Worm (Caenorhabditis elegans): Measurements from ENCODE around the gene D1054.9.

D1054.9 gene

DNA sequence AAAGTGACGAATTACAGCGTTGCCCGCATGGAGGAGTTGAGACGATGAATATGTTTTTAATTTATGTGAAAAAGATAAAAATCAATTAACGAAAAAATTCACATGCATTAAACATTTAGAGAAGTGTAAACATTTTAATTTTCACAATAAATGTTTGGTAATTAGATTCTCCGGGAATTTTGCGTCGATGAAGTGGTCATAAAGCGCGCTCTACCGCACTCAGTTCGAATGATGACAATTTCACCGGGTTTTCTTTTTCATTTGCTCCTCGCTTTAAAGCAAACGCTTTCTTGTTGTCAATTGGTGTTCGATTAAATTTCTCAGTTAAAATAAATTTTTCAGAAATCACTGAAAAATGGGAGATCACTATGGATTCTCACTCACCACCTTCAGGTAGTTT is 20.8 kb downstream of the D1054.9 start, which contains the start of the genes D1054.1 and pas-2:
Gene D1054.1, minus strand, starts transcription at position 192 of the 400 bp plus-strand sequence.
Gene pas-2, plus strand, starts transcription at position 343 of the 400 bp plus-strand sequence.
- peak; percentile 20 for TF ChIP-seq lin-15B (tag; optimal IDR thresholded peaks at IDR 0.05)
- no peak for TF ChIP-seq nhr-28 (tag; optimal IDR thresholded peaks at IDR 0.05)
- peak; percentile 37 for TF ChIP-seq lin-39 (tag; optimal IDR thresholded peaks at IDR 0.05)
- TF ChIP-seq ZK546.5 (tag; optimal IDR thresholded peaks at IDR 0.05) = no peak
- peak; percentile 83 for TF ChIP-seq skn-1 (tag; optimal IDR thresholded peaks at IDR 0.05)
- TF ChIP-seq pha-4 (tag; optimal IDR thresholded peaks at IDR 0.05) = peak; percentile 47
- TF ChIP-seq pqm-1 (tag; optimal IDR thresholded peaks at IDR 0.05) = peak; percentile 1
- TF ChIP-seq snpc-4 (tag; optimal IDR thresholded peaks at IDR 0.05) = peak; percentile 49
- peak; percentile 71 for TF ChIP-seq egl-5 (tag; optimal IDR thresholded peaks at IDR 0.05)
- TF ChIP-seq ceh-16 (tag; optimal IDR thresholded peaks at IDR 0.05) = no peak
- TF ChIP-seq elt-2 (tag; optimal IDR thresholded peaks at IDR 0.05) = peak; percentile 19

ce11 chrV:10768892-10769291 is 22.0 kb downstream of the D1054.9 start:
- no peak for TF ChIP-seq egl-27 (tag; optimal IDR thresholded peaks at IDR 0.05)
- TF ChIP-seq elt-3 (tag; optimal IDR thresholded peaks at IDR 0.05) = no peak
- no peak for TF ChIP-seq nhr-67 (tag; optimal IDR thresholded peaks at IDR 0.05)
- no peak for TF ChIP-seq pha-4 (tag; optimal IDR thresholded peaks at IDR 0.05)

DNA sequence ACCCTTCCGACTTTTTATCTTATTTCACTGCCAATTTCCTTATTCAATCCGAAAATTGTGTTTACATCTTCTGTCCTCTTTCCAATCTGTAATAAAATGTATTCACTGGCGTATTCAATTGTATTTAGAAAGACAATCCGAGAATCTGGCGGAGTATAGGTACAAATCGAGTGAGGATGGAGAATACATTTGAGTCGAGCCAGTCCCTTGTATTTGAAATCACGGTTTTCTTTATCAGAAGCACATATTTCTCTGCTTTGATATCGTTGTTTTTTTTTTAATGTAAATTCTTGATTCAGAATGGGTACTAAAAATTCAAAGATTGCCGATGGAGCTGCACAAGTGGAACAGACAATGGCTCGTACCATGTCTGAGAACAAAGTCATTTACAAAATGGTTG is 26.8 kb downstream of the D1054.9 start, which contains the start of gene ocr-1:
Gene ocr-1, plus strand, starts transcription at position 301 of the 400 bp plus-strand sequence.
- TF ChIP-seq nhr-23 (tag; optimal IDR thresholded peaks at IDR 0.05) (no peak), lsy-12 (tag; optimal IDR thresholded peaks at IDR 0.05) (no peak), snpc-4 (tag; optimal IDR thresholded peaks at IDR 0.05) (no peak), nhr-76 (tag; optimal IDR thresholded peaks at IDR 0.05) (no peak), eor-1 (tag; optimal IDR thresholded peaks at IDR 0.05) (no peak), fkh-10 (GFP tag; optimal IDR thresholded peaks at IDR 0.05) (no peak), hmg-11 (tag; optimal IDR thresholded peaks at IDR 0.05) (no peak), nhr-11 (tag; optimal IDR thresholded peaks at IDR 0.05) (no peak), ceh-28 (tag; optimal IDR thresholded peaks at IDR 0.05) (no peak), aly-2 (tag; optimal IDR thresholded peaks at IDR 0.05) (no peak), egl-5 (tag; optimal IDR thresholded peaks at IDR 0.05) (no peak)

DNA sequence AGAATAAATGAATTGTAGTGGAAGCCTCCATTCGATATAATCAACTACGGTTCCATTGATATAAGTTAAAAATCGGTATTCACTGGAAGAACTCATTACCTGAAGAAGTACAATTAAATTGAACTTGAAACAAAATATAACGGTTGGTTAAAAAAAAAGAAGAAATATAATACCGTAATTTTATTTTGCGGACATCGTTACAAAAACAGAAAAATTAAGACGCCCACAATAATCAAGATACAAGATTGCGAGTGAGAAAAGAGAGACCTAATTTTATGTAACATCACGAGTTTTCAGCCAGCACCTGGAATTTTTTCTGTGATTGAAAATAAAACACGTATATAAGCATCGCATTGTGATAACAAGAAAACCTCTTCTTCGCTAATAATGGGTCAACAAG is 28.2 kb downstream of the D1054.9 start, which contains the start of gene sre-6:
Gene sre-6, minus strand, starts transcription at position 101 of the 400 bp plus-strand sequence.
- TF ChIP-seq fkh-2 (tag; optimal IDR thresholded peaks at IDR 0.05) (no peak), mml-1 (tag; optimal IDR thresholded peaks at IDR 0.05) (no peak), R02D3.7 (tag; optimal IDR thresholded peaks at IDR 0.05) (no peak), egl-27 (tag; optimal IDR thresholded peaks at IDR 0.05) (no peak), ZK546.5 (tag; optimal IDR thresholded peaks at IDR 0.05) (no peak), nhr-237 (tag; optimal IDR thresholded peaks at IDR 0.05) (no peak), nhr-77 (tag; optimal IDR thresholded peaks at IDR 0.05) (no peak), pqm-1 (tag; optimal IDR thresholded peaks at IDR 0.05) (no peak), lsy-12 (tag; optimal IDR thresholded peaks at IDR 0.05) (no peak), jun-1 (tag; optimal IDR thresholded peaks at IDR 0.05) (no peak), ceh-9 (tag; optimal IDR thresholded peaks at IDR 0.05) (no peak)

- TF ChIP-seq ztf-4 (tag; optimal IDR thresholded peaks at IDR 0.05) (no peak), daf-12 (tag; optimal IDR thresholded peaks at IDR 0.05) (no peak), lin-15B (tag; optimal IDR thresholded peaks at IDR 0.05) (no peak), nfya-1 (tag; optimal IDR thresholded peaks at IDR 0.05; ENCODE audit: insufficient read depth) (no peak), egl-27 (tag; optimal IDR thresholded peaks at IDR 0.05) (no peak), nhr-237 (tag; optimal IDR thresholded peaks at IDR 0.05) (no peak), pqm-1 (tag; optimal IDR thresholded peaks at IDR 0.05) (no peak)
Measured at ce11 chrV:10760839-10761238, 30.0 kb downstream of the D1054.9 start.

DNA sequence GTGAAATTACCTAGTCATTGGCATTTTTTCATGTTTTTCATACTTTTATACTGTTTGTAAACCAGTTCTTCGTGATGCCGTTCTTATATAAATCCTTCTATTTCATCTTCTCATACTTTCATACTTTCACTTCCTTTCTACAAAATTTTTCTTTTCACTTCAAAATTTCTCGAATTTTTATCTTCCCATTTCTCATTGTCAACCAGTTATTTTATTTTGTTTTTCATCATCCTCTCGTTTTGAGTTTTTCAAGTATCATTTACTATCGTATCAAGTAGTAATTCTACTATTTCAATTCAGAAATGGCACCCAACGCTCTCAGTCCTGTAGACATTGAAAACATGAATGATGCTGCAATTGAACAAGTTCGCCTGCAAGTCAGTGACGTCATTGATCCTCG is 32.2 kb downstream of the D1054.9 start, which contains the start of gene F28H7.8:
Gene F28H7.8, plus strand, starts transcription at position 301 of the 400 bp plus-strand sequence.
- no peak for TF ChIP-seq jun-1 (tag; optimal IDR thresholded peaks at IDR 0.05)
- no peak for TF ChIP-seq ceh-28 (tag; optimal IDR thresholded peaks at IDR 0.05)
- TF ChIP-seq hmg-11 (tag; optimal IDR thresholded peaks at IDR 0.05) = no peak
- no peak for TF ChIP-seq aly-2 (tag; optimal IDR thresholded peaks at IDR 0.05)
- TF ChIP-seq lin-15B (tag; optimal IDR thresholded peaks at IDR 0.05) = no peak
- TF ChIP-seq fkh-2 (tag; optimal IDR thresholded peaks at IDR 0.05) = no peak
- TF ChIP-seq lsy-12 (tag; optimal IDR thresholded peaks at IDR 0.05) = no peak
- no peak for TF ChIP-seq egl-5 (tag; optimal IDR thresholded peaks at IDR 0.05)
- no peak for TF ChIP-seq mml-1 (tag; optimal IDR thresholded peaks at IDR 0.05)
